Fruit fly (Drosophila melanogaster) whole organism, pupa: ENCODE results near the gene Tango4.

ENCODE experiments used
- CG10348 ChIP-seq: fragments of 200-800 bp; sonication (Bioruptor generic); IDR thresholded peaks from 2 replicates; pipeline ENCODE4 v1.3.6; 2022; ENCODE audit warnings: missing biosample characterization, missing genetic modification characterization
- CG12605 ChIP-seq: fragments of 200-800 bp; sonication (Bioruptor generic); IDR thresholded peaks from 2 replicates; pipeline ENCODE4 v1.3.6; 2022; ENCODE audit warnings: missing biosample characterization, missing genetic modification characterization
- CG13204 ChIP-seq: fragments of 200-800 bp; sonication (Bioruptor generic); optimal IDR thresholded peaks from 2 replicates; lab custom pipeline; 2018; ENCODE audit warnings: missing biosample characterization, mild to moderate bottlenecking, missing genetic modification characterization, moderate library complexity
- CG14655 ChIP-seq: fragments of 200-800 bp; sonication (Bioruptor generic); optimal IDR thresholded peaks from 3 replicates; lab custom pipeline; 2017; ENCODE audit warnings: mild to moderate bottlenecking, missing biosample characterization, missing genetic modification reagents, missing genetic modification characterization
- CG15710 ChIP-seq: fragments of 200-800 bp; sonication (Bioruptor generic); optimal IDR thresholded peaks from 2 replicates; lab custom pipeline; 2018; ENCODE audit warnings: missing biosample characterization, mild to moderate bottlenecking, missing genetic modification characterization, moderate library complexity
- CG17806 ChIP-seq: fragments of 200-800 bp; sonication (Bioruptor generic); optimal IDR thresholded peaks from 2 replicates; lab custom pipeline; 2018; ENCODE audit warnings: missing biosample characterization, mild to moderate bottlenecking, missing genetic modification characterization, moderate library complexity
- CG32121 ChIP-seq: fragments of 200-800 bp; sonication (Bioruptor generic); IDR thresholded peaks from 2 replicates; pipeline ENCODE4 v1.3.6; 2022; ENCODE audit warnings: missing biosample characterization, missing genetic modification characterization
- CG34367 ChIP-seq: fragments of 200-800 bp; sonication (Bioruptor generic); optimal IDR thresholded peaks from 2 replicates; lab custom pipeline; 2018; ENCODE audit warnings: missing biosample characterization, mild to moderate bottlenecking, missing genetic modification characterization
- CG4496 ChIP-seq: fragments of 200-800 bp; sonication (Bioruptor generic); IDR thresholded peaks from 3 replicates; pipeline ENCODE4 v1.3.6; 2022; ENCODE audit warnings: missing biosample characterization, missing genetic modification characterization
- CG8159 ChIP-seq: fragments of 200-800 bp; sonication (Bioruptor generic); optimal IDR thresholded peaks from 3 replicates; lab custom pipeline; 2018; ENCODE audit warnings: missing biosample characterization, mild to moderate bottlenecking, missing genetic modification characterization, moderate library complexity
- CG8301 ChIP-seq: fragments of 200-800 bp; sonication (Bioruptor generic); optimal IDR thresholded peaks from 2 replicates; lab custom pipeline; 2018; ENCODE audit warnings: missing biosample characterization, mild to moderate bottlenecking, missing genetic modification characterization
- CG9948 ChIP-seq: fragments of 200-800 bp; sonication (Bioruptor generic); optimal IDR thresholded peaks from 2 replicates; lab custom pipeline; 2018; ENCODE audit warnings: missing biosample characterization, mild to moderate bottlenecking, missing genetic modification characterization, moderate library complexity
- D1 ChIP-seq: fragments of 200-800 bp; sonication (Bioruptor generic); optimal IDR thresholded peaks from 2 replicates; lab custom pipeline; 2018; ENCODE audit warnings: missing biosample characterization, mild to moderate bottlenecking, missing genetic modification characterization, moderate library complexity
- EcR ChIP-seq: fragments of 200-800 bp; sonication (Bioruptor generic); optimal IDR thresholded peaks from 3 replicates; lab custom pipeline; 2019; ENCODE audit warnings: missing biosample characterization, missing genetic modification characterization, mild to moderate bottlenecking, moderate library complexity, missing genetic modification reagents
- Ets98B ChIP-seq: fragments of 200-800 bp; sonication (Bioruptor generic); IDR thresholded peaks from 2 replicates; pipeline ENCODE4 v1.3.6; 2022; ENCODE audit warnings: missing biosample characterization, missing genetic modification characterization
- Pif1A ChIP-seq: fragments of 200-800 bp; sonication (Bioruptor generic); optimal IDR thresholded peaks from 3 replicates; lab custom pipeline; 2016; ENCODE audit warnings: missing biosample characterization, missing genetic modification characterization
- Pif1B ChIP-seq: fragments of 200-800 bp; sonication (Bioruptor generic); optimal IDR thresholded peaks from 3 replicates; lab custom pipeline; 2016; ENCODE audit warnings: missing biosample characterization, missing genetic modification characterization
- Snoo ChIP-seq: fragments of 200-800 bp; sonication (Bioruptor generic); optimal IDR thresholded peaks from 3 replicates; lab custom pipeline; 2017; ENCODE audit warnings: missing biosample characterization, mild to moderate bottlenecking, missing genetic modification characterization, inconsistent platforms
- fd96Ca ChIP-seq: fragments of 200-800 bp; sonication (Bioruptor generic); IDR thresholded peaks from 3 replicates; pipeline ENCODE4 v1.3.6; 2022; ENCODE audit warnings: missing biosample characterization, missing genetic modification characterization
- gl ChIP-seq: fragments of 200-800 bp; sonication (Bioruptor generic); optimal IDR thresholded peaks from 2 replicates; lab custom pipeline; 2018; ENCODE audit warnings: missing biosample characterization, mild to moderate bottlenecking, missing genetic modification characterization
- rn ChIP-seq: fragments of 200-800 bp; sonication (Bioruptor generic); IDR thresholded peaks from 2 replicates; pipeline ENCODE4 v1.3.6; 2022; ENCODE audit warnings: missing biosample characterization, missing genetic modification characterization

Gene Tango4

dm6 chrX:12017815-12018439, 2.9 kb upstream of the Tango4 start, which contains the start of gene Chrac-16:
Gene Chrac-16, minus strand, starts transcription at chrX:12017961.
- TF ChIP-seq CG9948 (tag; lab: Kevin White, UChicago) (no peak), fd96Ca (no peak)
- TF ChIP-seq, all 21 proteins: peak for 0

dm6 chrX:12018440-12019101, 2.3 kb upstream of the Tango4 start, which contains the start of gene Lsm12a:
Gene Lsm12a, plus strand, starts transcription at chrX:12018640.
- TF ChIP-seq EcR (GFP tag; lab: Kevin White, UChicago) (no peak), CG17806 (tag; lab: Kevin White, UChicago) (no peak), Pif1B (no peak), CG34367 (tag; lab: Kevin White, UChicago) (no peak), fd96Ca (no peak), CG8159 (tag; lab: Kevin White, UChicago) (no peak), Snoo (no peak), CG15710 (tag; lab: Kevin White, UChicago) (no peak), CG10348 (GFP tag; lab: Robert Waterston, UW) (no peak)

dm6 chrX:12021750-12022149, 882 bp downstream of the Tango4 start:
- TF ChIP-seq rn (no peak), CG9948 (tag; lab: Kevin White, UChicago) (no peak), CG32121 (GFP tag; lab: Robert Waterston, UW) (no peak), CG8301 (no peak), Pif1A (GFP tag; lab: Kevin White, UChicago) (no peak), CG8159 (tag; lab: Kevin White, UChicago) (no peak), CG4496 (no peak), CG12605 (GFP tag; lab: Robert Waterston, UW) (no peak), EcR (GFP tag; lab: Kevin White, UChicago) (no peak), CG13204 (GFP tag; lab: Kevin White, UChicago) (no peak), CG14655 (GFP tag; lab: Kevin White, UChicago) (no peak), fd96Ca (no peak), CG15710 (tag; lab: Kevin White, UChicago) (no peak), gl (no peak)

dm6 chrX:12028825-12029514, 8.1 kb downstream of the Tango4 start, which contains the start of gene Usp7:
Gene Usp7, minus strand, starts transcription at chrX:12029032.
- no peak for TF ChIP-seq CG14655 (GFP tag; lab: Kevin White, UChicago)
- TF ChIP-seq CG9948 (tag; lab: Kevin White, UChicago), result no peak
- TF ChIP-seq CG13204 (GFP tag; lab: Kevin White, UChicago), result no peak
- TF ChIP-seq Pif1B, result no peak
- TF ChIP-seq CG4496, result peak; percentile 63
- no peak for TF ChIP-seq fd96Ca
- no peak for TF ChIP-seq Snoo
- no peak for TF ChIP-seq CG32121 (GFP tag; lab: Robert Waterston, UW)
- TF ChIP-seq CG34367 (tag; lab: Kevin White, UChicago), result no peak
- peak; percentile 22; the same call in 1 of the 2 replicates for TF ChIP-seq Ets98B (GFP tag; lab: Robert Waterston, UW)
- no peak for TF ChIP-seq rn
- no peak for TF ChIP-seq gl
- TF ChIP-seq D1 (tag; lab: Kevin White, UChicago), result no peak

dm6 chrX:12031400-12031799, 10.5 kb downstream of the Tango4 start, which contains the start of gene Cyp311a1:
Gene Cyp311a1, minus strand, starts transcription at chrX:12031465.
- no peak for TF ChIP-seq gl
- TF ChIP-seq D1 (tag; lab: Kevin White, UChicago), result no peak
- no peak for TF ChIP-seq CG8159 (tag; lab: Kevin White, UChicago)
- TF ChIP-seq Ets98B (GFP tag; lab: Robert Waterston, UW), result no peak
- no peak for TF ChIP-seq CG9948 (tag; lab: Kevin White, UChicago)
- TF ChIP-seq Pif1B, result no peak
- TF ChIP-seq EcR (GFP tag; lab: Kevin White, UChicago), result no peak
- no peak for TF ChIP-seq CG4496
- no peak for TF ChIP-seq CG10348 (GFP tag; lab: Robert Waterston, UW)

- no peak for TF ChIP-seq rn
- TF ChIP-seq Pif1B, result no peak
- TF ChIP-seq CG9948 (tag; lab: Kevin White, UChicago), result no peak
- TF ChIP-seq CG8301, result no peak
- TF ChIP-seq CG12605 (GFP tag; lab: Robert Waterston, UW), result no peak
- TF ChIP-seq Ets98B (GFP tag; lab: Robert Waterston, UW), result no peak
- TF ChIP-seq CG15710 (tag; lab: Kevin White, UChicago), result no peak
- no peak for TF ChIP-seq CG13204 (GFP tag; lab: Kevin White, UChicago)
These were observed 11.3 kb downstream of the Tango4 start, which contains the start of gene Cyp318a1 for dm6 chrX:12032136-12032682. Gene Cyp318a1, plus strand, starts transcription at chrX:12032632.
